Worm (Caenorhabditis elegans): Measurements from ENCODE around the gene K10H10.12.
A peak's percentile ranks its signal among the peaks of the same experiment; 100 is the strongest.

Gene K10H10.12

ce11 chrII:14506245-14506644 is at the start of gene K10H10.12:
TSS of gene K10H10.12 (minus strand) at chrII:14506345.
- no peak for TF ChIP-seq vab-15 (tag; optimal IDR thresholded peaks at IDR 0.05)
- TF ChIP-seq sox-4 (tag; optimal IDR thresholded peaks at IDR 0.05): no peak
- no peak for TF ChIP-seq lir-3 (tag; optimal IDR thresholded peaks at IDR 0.05; ENCODE audit: poor library complexity)
- TF ChIP-seq pqm-1 (tag; optimal IDR thresholded peaks at IDR 0.05): no peak
- no peak for TF ChIP-seq elt-2 (tag; optimal IDR thresholded peaks at IDR 0.05)
- TF ChIP-seq ceh-8 (GFP tag; optimal IDR thresholded peaks at IDR 0.05): no peak
- no peak for TF ChIP-seq nhr-76 (tag; optimal IDR thresholded peaks at IDR 0.05)
- TF ChIP-seq nhr-11 (tag; optimal IDR thresholded peaks at IDR 0.05): no peak
- no peak for TF ChIP-seq aly-2 (tag; optimal IDR thresholded peaks at IDR 0.05)
- TF ChIP-seq ztf-4 (tag; optimal IDR thresholded peaks at IDR 0.05): no peak
- TF ChIP-seq snpc-4 (tag; optimal IDR thresholded peaks at IDR 0.05): no peak
- no peak for TF ChIP-seq hlh-17 (GFP tag; optimal IDR thresholded peaks at IDR 0.05; ENCODE audit: borderline replicate concordance)
- no peak for TF ChIP-seq hpl-2 (GFP tag; optimal IDR thresholded peaks at IDR 0.05)
- no peak for TF ChIP-seq Y116A8C.19 (tag; optimal IDR thresholded peaks at IDR 0.05; ENCODE audit: borderline replicate concordance)
- no peak for TF ChIP-seq nhr-19 (GFP tag; conservative IDR thresholded peaks at IDR 0.05)
- TF ChIP-seq C34B4.2 (tag; optimal IDR thresholded peaks at IDR 0.05): no peak

- TF ChIP-seq F16B12.6 (tag; optimal IDR thresholded peaks at IDR 0.05) (no peak), lin-39 (tag; optimal IDR thresholded peaks at IDR 0.05) (no peak), ces-1 (GFP tag; optimal IDR thresholded peaks at IDR 0.05) (no peak), nhr-77 (tag; optimal IDR thresholded peaks at IDR 0.05) (no peak), fkh-10 (GFP tag; optimal IDR thresholded peaks at IDR 0.05) (peak; percentile 55), Y116A8C.19 (tag; optimal IDR thresholded peaks at IDR 0.05; ENCODE audit: borderline replicate concordance) (no peak)
Observed at ce11 chrII:14555019-14555418, 48.9 kb upstream of the K10H10.12 start.

- no peak for TF ChIP-seq swsn-7 (tag; optimal IDR thresholded peaks at IDR 0.05)
- no peak for TF ChIP-seq ces-1 (GFP tag; optimal IDR thresholded peaks at IDR 0.05)
- no peak for TF ChIP-seq nhr-47 (tag; optimal IDR thresholded peaks at IDR 0.05)
- TF ChIP-seq hlh-4 (tag; optimal IDR thresholded peaks at IDR 0.05): no peak
- TF ChIP-seq sox-4 (tag; optimal IDR thresholded peaks at IDR 0.05): no peak
- no peak for TF ChIP-seq xbp-1 (tag; optimal IDR thresholded peaks at IDR 0.05)
- TF ChIP-seq lir-3 (tag; optimal IDR thresholded peaks at IDR 0.05; ENCODE audit: poor library complexity): no peak
- TF ChIP-seq efl-1 (optimal IDR thresholded peaks at IDR 0.05): no peak
- no peak for TF ChIP-seq efl-1 (GFP tag; optimal IDR thresholded peaks at IDR 0.05 in 1 of 2)
- TF ChIP-seq efl-3 (GFP tag; optimal IDR thresholded peaks at IDR 0.05): no peak
- no peak for TF ChIP-seq nhr-12 (tag; optimal IDR thresholded peaks at IDR 0.05)
- no peak for TF ChIP-seq unc-86 (tag; optimal IDR thresholded peaks at IDR 0.05)
- no peak for TF ChIP-seq C34B4.2 (tag; optimal IDR thresholded peaks at IDR 0.05)
- no peak for TF ChIP-seq ceh-63 (GFP tag; optimal IDR thresholded peaks at IDR 0.05)
- TF ChIP-seq elt-2 (tag; optimal IDR thresholded peaks at IDR 0.05): no peak
- TF ChIP-seq lin-13 (GFP tag; optimal IDR thresholded peaks at IDR 0.05): no peak
- TF ChIP-seq nhr-85 (tag): no peak
- TF ChIP-seq nhr-84 (tag; optimal IDR thresholded peaks at IDR 0.05): no peak
- no peak for TF ChIP-seq C16A3.4 (tag; optimal IDR thresholded peaks at IDR 0.05)
Observed at ce11 chrII:14550613-14551012, 44.5 kb upstream of the K10H10.12 start, which contains the start of gene nlp-41. TSS of gene nlp-41 (plus strand) at chrII:14550913.

ce11 chrII:14548691-14549090 is 42.5 kb upstream of the K10H10.12 start, which contains the start of gene gcy-29:
TSS of gene gcy-29 (minus strand) at chrII:14548791.
- peak; percentile 28 for TF ChIP-seq egl-13 (tag; optimal IDR thresholded peaks at IDR 0.05)
- peak; percentile 81 for TF ChIP-seq dsc-1 (tag; optimal IDR thresholded peaks at IDR 0.05)
- no peak for TF ChIP-seq ets-5 (GFP tag; IDR thresholded peaks at IDR 0.05)
